Worm (Caenorhabditis elegans) whole organism, L1 larva: ENCODE results near the gene math-33.

Experiments used
- C04F5.9 ChIP-seq: sonication (generic microtip); optimal IDR thresholded peaks from 2 replicates; lab custom pipeline; 2016; ENCODE audit warnings: missing genetic modification characterization, missing compliant biosample characterization
- C16A3.4 ChIP-seq: fragments of 150-350 bp; optimal IDR thresholded peaks from 2 replicates; lab custom pipeline; 2014; ENCODE audit warnings: missing biosample characterization, missing genetic modification characterization
- C34B4.2 ChIP-seq: sonication (generic microtip); optimal IDR thresholded peaks from 2 replicates; lab custom pipeline; 2017; ENCODE audit warnings: mild to moderate bottlenecking, missing genetic modification characterization, missing compliant biosample characterization
- F16B12.6 ChIP-seq: fragments of 150-350 bp; optimal IDR thresholded peaks from 2 replicates; lab custom pipeline; 2014; ENCODE audit warnings: missing biosample characterization, missing genetic modification characterization
- aha-1 ChIP-seq: fragments of 150-350 bp; optimal IDR thresholded peaks from 2 replicates; lab custom pipeline; 2014; ENCODE audit warnings: missing biosample characterization, missing genetic modification characterization
- aly-2 ChIP-seq: fragments of 150-350 bp; optimal IDR thresholded peaks from 2 replicates; lab custom pipeline; 2014; ENCODE audit warnings: missing biosample characterization, missing genetic modification characterization
- ama-1 ChIP-seq: fragments of 150-350 bp; optimal IDR thresholded peaks from 2 replicates; lab custom pipeline; 2014
- ceh-63 ChIP-seq: fragments of 200-800 bp; sonication (Bioruptor generic); optimal IDR thresholded peaks from 2 replicates; lab custom pipeline; 2018; ENCODE audit warnings: mild to moderate bottlenecking, missing genetic modification characterization, missing compliant biosample characterization
- ceh-82 ChIP-seq, 3 experiments: fragments of 150-350 bp in 1 of 3; sonication (generic microtip) in 2 of 3; optimal IDR thresholded peaks; 2 replicates each; lab custom pipeline; 2014 to 2017; ENCODE audit warnings: missing biosample characterization in 3 of 3, missing genetic modification characterization in 3 of 3
- ceh-88 ChIP-seq: fragments of 200-800 bp; sonication (Bioruptor generic); IDR thresholded peaks from 2 replicates; pipeline ENCODE4 v1.3.6; 2022; ENCODE audit warnings: missing genetic modification characterization, missing compliant biosample characterization
- ceh-90 ChIP-seq: sonication (generic microtip); optimal IDR thresholded peaks from 2 replicates; lab custom pipeline; 2016; ENCODE audit warnings: missing genetic modification characterization, missing compliant biosample characterization
- ces-1 ChIP-seq: fragments of 150-350 bp; optimal IDR thresholded peaks from 2 replicates; lab custom pipeline; 2014; ENCODE audit warnings: missing biosample characterization, missing genetic modification reagents, missing genetic modification characterization
- dpl-1 ChIP-seq, 3 experiments: fragments of 150-350 bp in 2 of 3; sonication (generic microtip) in 1 of 3; optimal IDR thresholded peaks; 2 replicates each; lab custom pipeline; 2014 to 2017; ENCODE audit warnings: missing biosample characterization in 3 of 3, missing genetic modification characterization in 3 of 3, missing genetic modification reagents in 3 of 3
- dsc-1 ChIP-seq: sonication (generic microtip); optimal IDR thresholded peaks from 2 replicates; lab custom pipeline; 2016; ENCODE audit warnings: mild to moderate bottlenecking, missing genetic modification characterization, missing compliant biosample characterization
- efl-1 ChIP-seq, 4 experiments: fragments of 150-350 bp; optimal IDR thresholded peaks in 3 of 4; peaks in 1 of 4; 1 replicate in 1 of 4; 2 replicates in 3 of 4; lab custom pipeline; 2014; ENCODE audit warnings: missing biosample characterization in 2 of 4, missing genetic modification characterization in 2 of 4, missing genetic modification reagents in 2 of 4
- efl-3 ChIP-seq: fragments of 200-800 bp; sonication (Bioruptor generic); optimal IDR thresholded peaks from 2 replicates; lab custom pipeline; 2018; ENCODE audit warnings: mild to moderate bottlenecking, missing genetic modification characterization, missing compliant biosample characterization
- egl-13 ChIP-seq: sonication (generic microtip); optimal IDR thresholded peaks from 2 replicates; lab custom pipeline; 2016; ENCODE audit warnings: missing genotype, missing genetic modification reagents, missing genetic modification characterization, missing compliant biosample characterization
- ets-5 ChIP-seq: fragments of 200-800 bp; sonication (Bioruptor generic); IDR thresholded peaks from 2 replicates; pipeline ENCODE4 v1.3.6; 2022; ENCODE audit warnings: missing genetic modification characterization, missing compliant biosample characterization
- fos-1 ChIP-seq: fragments of 150-350 bp; optimal IDR thresholded peaks from 2 replicates; lab custom pipeline; 2014; ENCODE audit warnings: missing biosample characterization, missing genetic modification characterization
- grh-1 ChIP-seq: fragments of 200-800 bp; sonication (Bioruptor generic); IDR thresholded peaks from 2 replicates; pipeline ENCODE4 v1.3.6; 2022; ENCODE audit warnings: missing genetic modification reagents, missing genetic modification characterization, missing compliant biosample characterization
- hlh-17 ChIP-seq: fragments of 200-800 bp; sonication (Bioruptor generic); optimal IDR thresholded peaks from 2 replicates; lab custom pipeline; 2018; ENCODE audit warnings: missing genetic modification characterization, mild to moderate bottlenecking, missing compliant biosample characterization, moderate library complexity, borderline replicate concordance
- hlh-4 ChIP-seq: sonication (generic microtip); optimal IDR thresholded peaks from 2 replicates; lab custom pipeline; 2016; ENCODE audit warnings: mild to moderate bottlenecking, missing genetic modification characterization, missing compliant biosample characterization
- hpl-2 ChIP-seq: fragments of 150-350 bp; optimal IDR thresholded peaks from 2 replicates; lab custom pipeline; 2014; ENCODE audit warnings: missing biosample characterization, missing genetic modification reagents, missing genetic modification characterization
- isw-1 ChIP-seq: fragments of 200-800 bp; sonication (Bioruptor generic); IDR thresholded peaks from 2 replicates; pipeline ENCODE4 v1.3.6; 2022; ENCODE audit warnings: missing genetic modification characterization, missing compliant biosample characterization
- jun-1 ChIP-seq: fragments of 150-350 bp; optimal IDR thresholded peaks from 2 replicates; lab custom pipeline; 2014; ENCODE audit warnings: missing biosample characterization, missing genetic modification reagents, missing genetic modification characterization
- lin-39 ChIP-seq: fragments of 150-350 bp; optimal IDR thresholded peaks from 2 replicates; lab custom pipeline; 2014; ENCODE audit warnings: missing biosample characterization, missing genetic modification reagents, missing genetic modification characterization
- mab-9 ChIP-seq: fragments of 200-800 bp; sonication (Bioruptor generic); IDR thresholded peaks from 2 replicates; pipeline ENCODE4 v1.3.6; 2022; ENCODE audit warnings: missing genetic modification reagents, missing genetic modification characterization, missing compliant biosample characterization
- mdl-1 ChIP-seq, 2 experiments: fragments of 150-350 bp; optimal IDR thresholded peaks; 2 replicates each; lab custom pipeline; 2014 to 2017; ENCODE audit warnings: missing biosample characterization in 2 of 2, missing genetic modification characterization in 2 of 2, inconsistent platforms in 1 of 2
- mef-2 ChIP-seq: fragments of 150-350 bp; optimal IDR thresholded peaks from 2 replicates; lab custom pipeline; 2014; ENCODE audit warnings: missing biosample characterization, missing genetic modification characterization
- nhr-11 ChIP-seq: fragments of 150-350 bp; optimal IDR thresholded peaks from 2 replicates; lab custom pipeline; 2014; ENCODE audit warnings: missing biosample characterization, missing genetic modification characterization
- nhr-12 ChIP-seq: sonication (generic microtip); optimal IDR thresholded peaks from 2 replicates; lab custom pipeline; 2017; ENCODE audit warnings: missing biosample characterization, missing genetic modification characterization
- nhr-19 ChIP-seq: fragments of 200-800 bp; sonication (Bioruptor generic); conservative IDR thresholded peaks from 2 replicates; pipeline ENCODE4 v1.3.6; 2022; ENCODE audit warnings: missing genetic modification characterization, missing compliant biosample characterization
- nhr-20 ChIP-seq: sonication (generic microtip); optimal IDR thresholded peaks from 2 replicates; lab custom pipeline; 2016; ENCODE audit warnings: mild to moderate bottlenecking, missing genetic modification characterization, missing compliant biosample characterization
- nhr-237 ChIP-seq: fragments of 150-350 bp; optimal IDR thresholded peaks from 2 replicates; lab custom pipeline; 2014; ENCODE audit warnings: missing biosample characterization, missing genetic modification characterization
- nhr-71 ChIP-seq: sonication (generic microtip); optimal IDR thresholded peaks from 2 replicates; lab custom pipeline; 2016; ENCODE audit warnings: mild to moderate bottlenecking, missing genetic modification characterization, moderate library complexity, missing compliant biosample characterization
- nhr-77 ChIP-seq: fragments of 150-350 bp; optimal IDR thresholded peaks from 2 replicates; lab custom pipeline; 2014; ENCODE audit warnings: missing biosample characterization, missing genetic modification characterization
- nhr-84 ChIP-seq: sonication (generic microtip); optimal IDR thresholded peaks from 2 replicates; lab custom pipeline; 2017; ENCODE audit warnings: missing biosample characterization, missing genetic modification characterization
- nhr-85 ChIP-seq: sonication (generic microtip); peaks from one replicate; lab custom pipeline; 2016; ENCODE audit warnings: missing genetic modification characterization, inconsistent platforms, missing compliant biosample characterization
- nhr-90 ChIP-seq: sonication (generic microtip); optimal IDR thresholded peaks from 2 replicates; lab custom pipeline; 2016; ENCODE audit warnings: mild to moderate bottlenecking, missing genetic modification characterization, missing compliant biosample characterization; ENCODE audit not compliant: poor library complexity
- pax-3 ChIP-seq: fragments of 200-800 bp; sonication (Bioruptor generic); optimal IDR thresholded peaks from 2 replicates; lab custom pipeline; 2018; ENCODE audit warnings: mild to moderate bottlenecking, missing genetic modification characterization, moderate library complexity, missing compliant biosample characterization
- snu-23 ChIP-seq: sonication (generic microtip); optimal IDR thresholded peaks from 2 replicates; lab custom pipeline; 2016; ENCODE audit warnings: missing genetic modification characterization, missing compliant biosample characterization
- sox-4 ChIP-seq: sonication (generic microtip); optimal IDR thresholded peaks from 2 replicates; lab custom pipeline; 2016; ENCODE audit warnings: missing genetic modification characterization, missing compliant biosample characterization
- sptf-1 ChIP-seq: fragments of 150-350 bp; optimal IDR thresholded peaks from 2 replicates; lab custom pipeline; 2014; ENCODE audit warnings: missing biosample characterization, missing genetic modification characterization
- sup-37 ChIP-seq: fragments of 200-800 bp; sonication (Bioruptor generic); optimal IDR thresholded peaks from 2 replicates; lab custom pipeline; 2018; ENCODE audit warnings: mild to moderate bottlenecking, missing genetic modification characterization, missing compliant biosample characterization
- tbx-2 ChIP-seq: sonication (generic microtip); optimal IDR thresholded peaks from 2 replicates; lab custom pipeline; 2016; ENCODE audit warnings: missing genetic modification characterization, missing compliant biosample characterization
- tlp-1 ChIP-seq: fragments of 150-350 bp; optimal IDR thresholded peaks from 2 replicates; lab custom pipeline; 2014; ENCODE audit warnings: missing biosample characterization, missing genetic modification characterization
- unc-30 ChIP-seq: sonication (generic microtip); optimal IDR thresholded peaks from 2 replicates; lab custom pipeline; 2017; ENCODE audit warnings: missing biosample characterization, missing genetic modification characterization
- unc-62 ChIP-seq: fragments of 150-350 bp; optimal IDR thresholded peaks from 2 replicates; lab custom pipeline; 2014; ENCODE audit warnings: missing biosample characterization, missing genetic modification reagents, missing genetic modification characterization
- vab-15 ChIP-seq: sonication (generic microtip); optimal IDR thresholded peaks from 2 replicates; lab custom pipeline; 2017; ENCODE audit warnings: missing genotype, mild to moderate bottlenecking, missing genetic modification characterization, missing compliant biosample characterization
- zag-1 ChIP-seq: fragments of 150-350 bp; optimal IDR thresholded peaks from 2 replicates; lab custom pipeline; 2014; ENCODE audit warnings: missing biosample characterization, missing genetic modification characterization
- zip-4 ChIP-seq: fragments of 200-800 bp; sonication (Bioruptor generic); optimal IDR thresholded peaks from 2 replicates; lab custom pipeline; 2018; ENCODE audit warnings: mild to moderate bottlenecking, missing genetic modification characterization, moderate library complexity, missing compliant biosample characterization
- ztf-4 ChIP-seq: fragments of 150-350 bp; optimal IDR thresholded peaks from 2 replicates; lab custom pipeline; 2014; ENCODE audit warnings: missing biosample characterization, missing genetic modification characterization

math-33 gene

ce11 chrV:11083691-11084090 lies 30.0 kb upstream of the math-33 start (continued):
- TF ChIP-seq jun-1 (tag; lab: Kevin White, UChicago) (no peak), tlp-1 (tag; lab: Kevin White, UChicago) (no peak), nhr-85 (no peak), C16A3.4 (peak; percentile 11), efl-1 (optimal IDR thresholded peaks at IDR 0.05; lab: Kevin White, UChicago) (peak; percentile 6 to 33), efl-1 (GFP tag; optimal IDR thresholded peaks at IDR 0.05 in 1 of 2; lab: Kevin White, UChicago) (peak in 1 of 2 experiments; percentile 44), unc-30 (no peak), isw-1 (GFP tag; lab: Robert Waterston, UW) (no peak), ets-5 (GFP tag; lab: Robert Waterston, UW) (no peak), egl-13 (no peak), vab-15 (no peak), F16B12.6 (no peak), aha-1 (tag; lab: Kevin White, UChicago) (no peak), dpl-1 (GFP tag; optimal IDR thresholded peaks at IDR 0.05; lab: Kevin White, UChicago) (peak in 1 of 3 experiments; percentile 27), sptf-1 (tag; lab: Kevin White, UChicago) (no peak), ama-1 (lab: Kevin White, UChicago) (no peak), sox-4 (no peak), pax-3 (tag; lab: Kevin White, UChicago) (no peak), dsc-1 (tag; lab: Kevin White, UChicago) (peak; percentile 79), C04F5.9 (no peak), ceh-90 (tag; lab: Kevin White, UChicago) (no peak), snu-23 (peak; percentile 64), nhr-84 (tag; lab: Kevin White, UChicago) (no peak), nhr-71 (peak; percentile 80), hlh-17 (GFP tag; lab: Kevin White, UChicago) (no peak), ces-1 (GFP tag; lab: Kevin White, UChicago) (no peak), fos-1 (peak; percentile 10), mdl-1 (tag; optimal IDR thresholded peaks at IDR 0.05; lab: Kevin White, UChicago) (peak in 1 of 2 experiments; percentile 70), aly-2 (peak; percentile 32), nhr-237 (tag; lab: Kevin White, UChicago) (no peak), grh-1 (no peak), unc-62 (GFP tag; lab: Kevin White, UChicago) (no peak), nhr-12 (no peak), ceh-63 (GFP tag; lab: Kevin White, UChicago) (no peak), C34B4.2 (tag; lab: Kevin White, UChicago) (no peak), zag-1 (tag; lab: Kevin White, UChicago) (no peak), ztf-4 (tag; lab: Kevin White, UChicago) (no peak), ceh-82 (tag; optimal IDR thresholded peaks at IDR 0.05; lab: Kevin White, UChicago) (peak in 2 of 3 experiments; percentile 24 to 42), nhr-20 (tag; lab: Kevin White, UChicago) (peak; percentile 47), hpl-2 (GFP tag; lab: Kevin White, UChicago) (no peak)

DNA sequence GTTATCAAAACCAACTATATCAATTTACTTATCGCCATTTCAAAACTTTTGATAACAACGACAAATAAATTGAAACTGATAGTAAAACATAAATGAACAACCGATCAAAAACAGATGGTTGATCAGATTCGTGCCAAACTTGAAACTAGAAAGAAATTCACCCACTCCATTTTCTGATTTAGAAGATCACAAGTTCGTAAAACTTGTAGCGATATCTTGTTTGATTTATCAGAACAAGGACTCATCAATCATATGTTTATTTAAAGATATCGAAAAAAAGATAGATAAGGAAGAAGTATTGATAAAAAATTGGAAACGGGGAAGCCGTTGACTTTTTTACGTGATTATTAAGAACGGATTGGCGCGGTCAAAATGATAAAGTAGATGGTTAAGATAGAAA lies 26.6 kb upstream of the math-33 start:
- TF ChIP-seq hlh-17 (GFP tag; lab: Kevin White, UChicago) (no peak), sptf-1 (tag; lab: Kevin White, UChicago) (no peak), tbx-2 (no peak), ceh-88 (GFP tag; lab: Robert Waterston, UW) (no peak), zip-4 (GFP tag; lab: Kevin White, UChicago) (no peak), nhr-90 (tag; lab: Kevin White, UChicago) (peak; percentile 17), snu-23 (no peak), hpl-2 (GFP tag; lab: Kevin White, UChicago) (no peak), sup-37 (no peak), nhr-77 (no peak), ceh-90 (tag; lab: Kevin White, UChicago) (no peak), C04F5.9 (no peak), efl-1 (optimal IDR thresholded peaks at IDR 0.05; lab: Kevin White, UChicago) (no peak), efl-1 (GFP tag; optimal IDR thresholded peaks at IDR 0.05 in 1 of 2; lab: Kevin White, UChicago) (peak in 1 of 2 experiments; percentile 39), efl-3 (GFP tag; lab: Kevin White, UChicago) (no peak), mab-9 (GFP tag; lab: Robert Waterston, UW) (no peak), dpl-1 (GFP tag; optimal IDR thresholded peaks at IDR 0.05; lab: Kevin White, UChicago) (no peak), unc-30 (no peak), ztf-4 (tag; lab: Kevin White, UChicago) (no peak), dsc-1 (tag; lab: Kevin White, UChicago) (no peak), ceh-63 (GFP tag; lab: Kevin White, UChicago) (no peak), nhr-19 (no peak), tlp-1 (tag; lab: Kevin White, UChicago) (no peak), ama-1 (lab: Kevin White, UChicago) (no peak), mef-2 (tag; lab: Kevin White, UChicago) (no peak), nhr-11 (tag; lab: Kevin White, UChicago) (no peak), hlh-4 (tag; lab: Kevin White, UChicago) (no peak), lin-39 (tag; lab: Kevin White, UChicago) (no peak), nhr-84 (tag; lab: Kevin White, UChicago) (no peak)
